Worm (Caenorhabditis elegans) whole organism, L4 larva: ENCODE results near the gene F54E7.6.

ENCODE experiments used
- ama-1 ChIP-seq: fragments of 150-350 bp; optimal IDR thresholded peaks from 2 replicates; lab custom pipeline; 2014; ENCODE audit warnings: inconsistent platforms, mixed read lengths
- daf-12 ChIP-seq: fragments of 150-350 bp; optimal IDR thresholded peaks from 2 replicates; lab custom pipeline; 2014; ENCODE audit warnings: missing biosample characterization, missing genetic modification reagents, missing genetic modification characterization
- lin-1 ChIP-seq: fragments of 200-800 bp; sonication (Bioruptor generic); IDR thresholded peaks from 2 replicates; pipeline ENCODE4 v1.3.6; 2022; ENCODE audit warnings: missing genetic modification reagents, missing genetic modification characterization, missing compliant biosample characterization
- lin-13 ChIP-seq: fragments of 150-350 bp; optimal IDR thresholded peaks from 2 replicates; lab custom pipeline; 2014; ENCODE audit warnings: missing biosample characterization, missing genetic modification reagents, missing genetic modification characterization
- spr-1 ChIP-seq: sonication (generic microtip); optimal IDR thresholded peaks from 2 replicates; lab custom pipeline; 2016; ENCODE audit warnings: mild to moderate bottlenecking, missing genetic modification characterization, missing compliant biosample characterization
- zag-1 ChIP-seq: fragments of 150-350 bp; optimal IDR thresholded peaks from 2 replicates; lab custom pipeline; 2014; ENCODE audit warnings: missing biosample characterization, missing genetic modification characterization

ce11 chrIII:5656941-5657340 is 3.9 kb downstream of the F54E7.6 start, which contains the start of gene sdz-21:
- TF ChIP-seq daf-12 (tag; lab: Kevin White, UChicago) = no peak
- no peak for TF ChIP-seq lin-13 (GFP tag; lab: Kevin White, UChicago)
- TF ChIP-seq ama-1 (lab: Kevin White, UChicago) = no peak
- no peak for TF ChIP-seq lin-1 (GFP tag; lab: Robert Waterston, UW)
- TF ChIP-seq spr-1 (tag; lab: Kevin White, UChicago) = no peak
- no peak for TF ChIP-seq zag-1 (tag; lab: Kevin White, UChicago)
